Fruit fly (Drosophila melanogaster) whole organism, embryonic: ENCODE measurements around the gene His3.3A.

Source experiments
- ATbp ChIP-seq: fragments of 200-800 bp; sonication (Bioruptor generic); optimal IDR thresholded peaks from 2 replicates; lab custom pipeline; 2017; ENCODE audit warnings: missing biosample characterization, mild to moderate bottlenecking, missing genetic modification characterization, missing genetic modification reagents
- C15 ChIP-seq: fragments of 200-800 bp; sonication (Bioruptor generic); IDR thresholded peaks from 3 replicates; pipeline ENCODE4 v1.3.6; 2022; ENCODE audit warnings: missing biosample characterization, missing genetic modification characterization
- CG12071 ChIP-seq: fragments of 200-800 bp; sonication (Bioruptor generic); optimal IDR thresholded peaks from 3 replicates; lab custom pipeline; 2018; ENCODE audit warnings: missing biosample characterization, mild to moderate bottlenecking, missing genetic modification characterization
- CG13775 ChIP-seq: fragments of 200-800 bp; sonication (Bioruptor generic); optimal IDR thresholded peaks from 3 replicates; lab custom pipeline; 2017; ENCODE audit warnings: missing biosample characterization, mild to moderate bottlenecking, missing genetic modification characterization
- CG14014 ChIP-seq: fragments of 200-800 bp; sonication (Bioruptor generic); IDR thresholded peaks from 2 replicates; pipeline ENCODE4 v1.3.6; 2022; ENCODE audit warnings: missing biosample characterization, missing genetic modification characterization
- CG14050 ChIP-seq: fragments of 200-800 bp; sonication (Bioruptor generic); IDR thresholded peaks from 3 replicates; pipeline ENCODE4 v1.3.6; 2022; ENCODE audit warnings: missing biosample characterization, missing genetic modification characterization
- CG15011 ChIP-seq: fragments of 200-800 bp; sonication (Bioruptor generic); optimal IDR thresholded peaks from 3 replicates; lab custom pipeline; 2018; ENCODE audit warnings: missing biosample characterization, mild to moderate bottlenecking, missing genetic modification characterization
- CG16779 ChIP-seq: fragments of 200-800 bp; sonication (Bioruptor generic); IDR thresholded peaks from 2 replicates; pipeline ENCODE4 v1.3.6; 2022; ENCODE audit warnings: missing biosample characterization, missing genetic modification characterization
- CG3065 ChIP-seq: fragments of 200-800 bp; sonication (Bioruptor generic); optimal IDR thresholded peaks from 2 replicates; lab custom pipeline; 2016; ENCODE audit warnings: missing biosample characterization, missing genetic modification characterization
- CG31224 ChIP-seq: fragments of 200-800 bp; sonication (Bioruptor generic); IDR thresholded peaks from 2 replicates; pipeline ENCODE4 v1.3.6; 2022; ENCODE audit warnings: missing biosample characterization, missing genetic modification characterization
- CG3281 ChIP-seq: fragments of 200-800 bp; sonication (Bioruptor generic); optimal IDR thresholded peaks from 3 replicates; lab custom pipeline; 2017; ENCODE audit warnings: missing biosample characterization, mild to moderate bottlenecking, missing genetic modification characterization
- CG34224 ChIP-seq: fragments of 200-800 bp; sonication (Bioruptor generic); IDR thresholded peaks from 3 replicates; pipeline ENCODE4 v1.3.6; 2022; ENCODE audit warnings: missing biosample characterization, missing genetic modification characterization; ENCODE audit not compliant: partially characterized antibody
- CG34376 ChIP-seq: fragments of 200-800 bp; sonication (Bioruptor generic); optimal IDR thresholded peaks from 2 replicates; lab custom pipeline; 2018; ENCODE audit warnings: missing biosample characterization, mild to moderate bottlenecking, missing genetic modification characterization
- CG3847 ChIP-seq: fragments of 200-800 bp; sonication (Bioruptor generic); IDR thresholded peaks from 2 replicates; pipeline ENCODE4 v1.3.6; 2022; ENCODE audit warnings: missing biosample characterization, missing genetic modification characterization
- CG43689 ChIP-seq: fragments of 200-800 bp; sonication (Bioruptor generic); IDR thresholded peaks from 2 replicates; pipeline ENCODE4 v1.3.6; 2022; ENCODE audit warnings: missing biosample characterization, missing genetic modification characterization
- CG5953 ChIP-seq: fragments of 200-800 bp; sonication (Bioruptor generic); IDR thresholded peaks from 2 replicates; pipeline ENCODE4 v1.3.6; 2022; ENCODE audit warnings: missing biosample characterization, missing genetic modification characterization
- CG7556 ChIP-seq: fragments of 200-800 bp; sonication (Bioruptor generic); optimal IDR thresholded peaks from 2 replicates; lab custom pipeline; 2017; ENCODE audit warnings: missing biosample characterization, mild to moderate bottlenecking, missing genetic modification characterization
- D ChIP-seq, 2 experiments: fragments of 200-800 bp in 1 of 2; fragments of >200 bp in 1 of 2; sonication (Bioruptor generic) in 1 of 2; optimal IDR thresholded peaks; 2 replicates in 1 of 2; 3 replicates in 1 of 2; lab custom pipeline; 2017; ENCODE audit warnings: mild to moderate bottlenecking in 1 of 2, missing biosample characterization in 1 of 2, missing genetic modification characterization in 1 of 2, missing genetic modification reagents in 1 of 2
- Dip2 ChIP-seq: fragments of 200-800 bp; sonication (Bioruptor generic); IDR thresholded peaks from 2 replicates; pipeline ENCODE4 v1.3.6; 2022; ENCODE audit warnings: missing biosample characterization, missing genetic modification characterization
- E2f2 ChIP-seq: fragments of 200-800 bp; sonication (Bioruptor generic); IDR thresholded peaks from 2 replicates; pipeline ENCODE4 v1.3.6; 2022; ENCODE audit warnings: missing biosample characterization, missing genetic modification characterization
- Fer1 ChIP-seq: fragments of 200-800 bp; sonication (Bioruptor generic); optimal IDR thresholded peaks from 2 replicates; lab custom pipeline; 2017; ENCODE audit warnings: missing biosample characterization, mild to moderate bottlenecking, missing genetic modification characterization
- Gug ChIP-seq: fragments of 200-800 bp; sonication (Bioruptor generic); IDR thresholded peaks from 4 replicates; pipeline ENCODE4 v1.3.6; 2022; ENCODE audit warnings: missing biosample characterization, missing genetic modification characterization
- Hr3 ChIP-seq: fragments of 200-800 bp; sonication (Bioruptor generic); optimal IDR thresholded peaks from 3 replicates; lab custom pipeline; 2016; ENCODE audit warnings: missing biosample characterization, missing genetic modification characterization
- Meics ChIP-seq: fragments of 200-800 bp; sonication (Bioruptor generic); optimal IDR thresholded peaks from 2 replicates; lab custom pipeline; 2017; ENCODE audit warnings: missing biosample characterization, mild to moderate bottlenecking, missing genetic modification characterization
- Myb ChIP-seq: fragments of 200-800 bp; sonication (Bioruptor generic); optimal IDR thresholded peaks from 2 replicates; lab custom pipeline; 2016; ENCODE audit warnings: missing biosample characterization, missing genetic modification characterization
- Sin3A ChIP-seq: fragments of >200 bp; optimal IDR thresholded peaks from 2 replicates; lab custom pipeline; 2018
- TFAM ChIP-seq: fragments of 200-800 bp; sonication (Bioruptor generic); optimal IDR thresholded peaks from 2 replicates; lab custom pipeline; 2017; ENCODE audit warnings: missing biosample characterization, missing genetic modification characterization, inconsistent platforms
- croc ChIP-seq: fragments of 200-800 bp; sonication (Bioruptor generic); conservative IDR thresholded peaks from 3 replicates; pipeline ENCODE4 v1.3.6; 2022; ENCODE audit warnings: missing biosample characterization, missing genetic modification characterization
- dan ChIP-seq: fragments of 200-800 bp; sonication (Bioruptor generic); IDR thresholded peaks from 2 replicates; pipeline ENCODE4 v1.3.6; 2022; ENCODE audit warnings: missing biosample characterization, missing genetic modification characterization
- emc ChIP-seq: fragments of 200-800 bp; sonication (Bioruptor generic); optimal IDR thresholded peaks from 2 replicates; lab custom pipeline; 2016; ENCODE audit warnings: missing biosample characterization, missing genetic modification characterization
- exex ChIP-seq: fragments of 200-800 bp; sonication (Bioruptor generic); optimal IDR thresholded peaks from 4 replicates; lab custom pipeline; 2018; ENCODE audit warnings: missing biosample characterization, mild to moderate bottlenecking, missing genetic modification characterization, moderate library complexity
- gsb ChIP-seq: fragments of 200-800 bp; sonication (Bioruptor generic); IDR thresholded peaks from 2 replicates; pipeline ENCODE4 v1.3.6; 2022; ENCODE audit warnings: missing biosample characterization, missing genetic modification characterization
- gt ChIP-seq: fragments of 200-800 bp; sonication (Bioruptor generic); IDR thresholded peaks from 2 replicates; pipeline ENCODE4 v1.3.6; 2022; ENCODE audit warnings: missing biosample characterization, missing genetic modification characterization
- hb ChIP-seq: fragments of 200-800 bp; sonication (Bioruptor generic); IDR thresholded peaks from 3 replicates; pipeline ENCODE4 v1.3.6; 2022; ENCODE audit warnings: missing biosample characterization, missing genetic modification characterization; ENCODE audit not compliant: partially characterized antibody
- ind ChIP-seq: fragments of 200-800 bp; sonication (Bioruptor generic); optimal IDR thresholded peaks from 3 replicates; lab custom pipeline; 2016; ENCODE audit warnings: missing biosample characterization, missing genetic modification characterization
- klu ChIP-seq: fragments of 200-800 bp; sonication (Bioruptor generic); IDR thresholded peaks from 2 replicates; pipeline ENCODE4 v1.3.6; 2022; ENCODE audit warnings: missing biosample characterization, missing genetic modification characterization
- lbe ChIP-seq: fragments of 200-800 bp; sonication (Bioruptor generic); optimal IDR thresholded peaks from 2 replicates; lab custom pipeline; 2016; ENCODE audit warnings: missing biosample characterization, mild to moderate bottlenecking, missing genetic modification characterization
- nerfin-2 ChIP-seq: fragments of 200-800 bp; sonication (Bioruptor generic); IDR thresholded peaks from 2 replicates; pipeline ENCODE4 v1.3.6; 2022; ENCODE audit warnings: missing biosample characterization, missing genetic modification characterization; ENCODE audit not compliant: partially characterized antibody
- pb ChIP-seq: fragments of 200-800 bp; sonication (Bioruptor generic); optimal IDR thresholded peaks from 3 replicates; lab custom pipeline; 2016; ENCODE audit warnings: missing biosample characterization, missing genetic modification characterization
- phol ChIP-seq: fragments of 200-800 bp; sonication (Bioruptor generic); optimal IDR thresholded peaks from 3 replicates; lab custom pipeline; 2018; ENCODE audit warnings: missing biosample characterization, mild to moderate bottlenecking, missing genetic modification characterization, moderate library complexity
- prd ChIP-seq, 3 experiments: fragments of >200 bp in 2 of 3; fragments of 200-800 bp in 1 of 3; sonication (Bioruptor generic) in 1 of 3; optimal IDR thresholded peaks in 2 of 3; IDR thresholded peaks in 1 of 3; 2 replicates in 2 of 3; 3 replicates in 1 of 3; pipeline versions ENCODE4 v1.3.6 to Lab custom; 2017 to 2022; ENCODE audit warnings: missing biosample characterization in 1 of 3, missing genetic modification characterization in 1 of 3
- repo ChIP-seq: fragments of 200-800 bp; sonication (Bioruptor generic); optimal IDR thresholded peaks from 2 replicates; lab custom pipeline; 2016; ENCODE audit warnings: missing biosample characterization, missing genetic modification characterization
- rib ChIP-seq: fragments of 200-800 bp; sonication (Bioruptor generic); IDR thresholded peaks from 2 replicates; pipeline ENCODE4 v1.3.6; 2022; ENCODE audit warnings: missing biosample characterization, missing genetic modification characterization
- run ChIP-seq: fragments of 200-800 bp; sonication (Bioruptor generic); optimal IDR thresholded peaks from 3 replicates; lab custom pipeline; 2018; ENCODE audit warnings: missing biosample characterization, mild to moderate bottlenecking, missing genetic modification characterization
- sc ChIP-seq, 3 experiments: fragments of >200 bp in 2 of 3; fragments of 200-800 bp in 1 of 3; sonication (Bioruptor generic) in 1 of 3; optimal IDR thresholded peaks; 2 replicates in 2 of 3; 3 replicates in 1 of 3; lab custom pipeline; 2017; ENCODE audit warnings: mild to moderate bottlenecking in 1 of 3, missing biosample characterization in 1 of 3, missing genetic modification characterization in 1 of 3, missing genetic modification reagents in 1 of 3
- sens ChIP-seq: fragments of 200-800 bp; sonication (Bioruptor generic); peaks from one replicate; lab custom pipeline; 2016; ENCODE audit warnings: missing biosample characterization, missing genetic modification characterization
- sens-2 ChIP-seq: fragments of 200-800 bp; sonication (Bioruptor generic); IDR thresholded peaks from 2 replicates; pipeline ENCODE4 v1.3.6; 2022; ENCODE audit warnings: missing biosample characterization, missing genetic modification characterization
- slbo ChIP-seq: fragments of 200-800 bp; sonication (Bioruptor generic); IDR thresholded peaks from 2 replicates; pipeline ENCODE4 v1.3.6; 2022; ENCODE audit warnings: missing biosample characterization, missing genetic modification characterization
- stwl ChIP-seq: fragments of 200-800 bp; sonication (Bioruptor generic); optimal IDR thresholded peaks from 3 replicates; lab custom pipeline; 2018; ENCODE audit warnings: missing biosample characterization, mild to moderate bottlenecking, missing genetic modification characterization, moderate library complexity
- twi ChIP-seq: fragments of 200-800 bp; optimal IDR thresholded peaks from 2 replicates; lab custom pipeline; 2019; ENCODE audit warnings: missing biosample characterization, mild to moderate bottlenecking, missing genetic modification characterization, moderate library complexity

His3.3A gene

dm6 chr2L:5043495-5044146, 11.2 kb upstream of the His3.3A start (continued):
- peak; percentile 37 for TF ChIP-seq ATbp (GFP tag; lab: Kevin White, UChicago)
- TF ChIP-seq CG34376 (GFP tag; lab: Kevin White, UChicago) = no peak
- TF ChIP-seq CG34224 (GFP tag; lab: Robert Waterston, UW) = no peak
- TF ChIP-seq CG12071 (GFP tag; lab: Kevin White, UChicago) = no peak
- no peak for TF ChIP-seq CG16779
- TF ChIP-seq sens (GFP tag; lab: Kevin White, UChicago) = peak; percentile 47
- TF ChIP-seq lbe (GFP tag; lab: Kevin White, UChicago) = peak; percentile 43
- TF ChIP-seq CG43689 (GFP tag; lab: Robert Waterston, UW) = no peak
- TF ChIP-seq CG3281 (GFP tag; lab: Kevin White, UChicago) = peak; percentile 40
- TF ChIP-seq emc (GFP tag; lab: Kevin White, UChicago) = no peak
- no peak for TF ChIP-seq exex (tag; lab: Kevin White, UChicago)
- no peak for TF ChIP-seq repo (GFP tag; lab: Kevin White, UChicago)
- peak; percentile 50 for TF ChIP-seq gsb (GFP tag; lab: Robert Waterston, UW)
- TF ChIP-seq twi (tag; lab: Kevin White, UChicago) = no peak
- no peak for TF ChIP-seq sc (optimal IDR thresholded peaks at IDR 0.05; lab: Kevin White, UChicago)
- no peak for TF ChIP-seq sc (GFP tag; optimal IDR thresholded peaks at IDR 0.05; lab: Kevin White, UChicago)
- TF ChIP-seq Myb (GFP tag; lab: Kevin White, UChicago) = no peak
- TF ChIP-seq croc (GFP tag; lab: Robert Waterston, UW) = no peak
- no peak for TF ChIP-seq Sin3A (lab: Kevin White, UChicago)
- TF ChIP-seq run (tag; lab: Kevin White, UChicago) = no peak
- TF ChIP-seq hb (GFP tag; lab: Robert Waterston, UW) = no peak
- no peak for TF ChIP-seq CG15011 (GFP tag; lab: Kevin White, UChicago)
- peak; percentile 63 for TF ChIP-seq ind (GFP tag; lab: Kevin White, UChicago)
- peak; percentile 34 for TF ChIP-seq phol (tag; lab: Kevin White, UChicago)
- peak; percentile 4 for TF ChIP-seq CG7556 (GFP tag; lab: Kevin White, UChicago)
- TF ChIP-seq rib (GFP tag; lab: Robert Waterston, UW) = peak; percentile 50; the same call in 1 of the 2 replicates
- no peak for TF ChIP-seq nerfin-2
- no peak for TF ChIP-seq dan (GFP tag; lab: Robert Waterston, UW)
- peak; percentile 50; the same call in 2 of the 3 replicates for TF ChIP-seq CG14050 (GFP tag; lab: Robert Waterston, UW)
- no peak for TF ChIP-seq pb (GFP tag; lab: Kevin White, UChicago)
- no peak for TF ChIP-seq sens-2 (GFP tag; lab: Robert Waterston, UW)
- TF ChIP-seq gt (GFP tag; lab: Robert Waterston, UW) = no peak
- no peak for TF ChIP-seq prd (optimal IDR thresholded peaks at IDR 0.05; lab: Kevin White, UChicago)
- TF ChIP-seq prd (GFP tag; IDR thresholded peaks at IDR 0.05; lab: Robert Waterston, UW) = no peak
- TF ChIP-seq CG3847 (GFP tag; lab: Robert Waterston, UW) = no peak
- no peak for TF ChIP-seq CG14014
- TF ChIP-seq CG31224 (GFP tag; lab: Robert Waterston, UW) = 0 out of 2 replicates have a peak, but pooled peaks have one; percentile 12
- TF ChIP-seq Hr3 (GFP tag; lab: Kevin White, UChicago) = peak; percentile 64
- TF ChIP-seq Dip2 = no peak
- TF ChIP-seq Meics (GFP tag; lab: Kevin White, UChicago) = peak; percentile 50
- TF ChIP-seq CG13775 (GFP tag; lab: Kevin White, UChicago) = peak; percentile 46
- no peak for TF ChIP-seq stwl (tag; lab: Kevin White, UChicago)
- TF ChIP-seq D (optimal IDR thresholded peaks at IDR 0.05; lab: Kevin White, UChicago) = no peak
- TF ChIP-seq D (GFP tag; optimal IDR thresholded peaks at IDR 0.05; lab: Kevin White, UChicago) = peak; percentile 46
- TF ChIP-seq Gug (GFP tag; lab: Robert Waterston, UW) = peak; percentile 70
- TF ChIP-seq CG3065 (GFP tag; lab: Kevin White, UChicago) = no peak
- TF ChIP-seq E2f2 (GFP tag; lab: Robert Waterston, UW) = no peak
- TF ChIP-seq klu (GFP tag; lab: Robert Waterston, UW) = no peak
- no peak for TF ChIP-seq TFAM (GFP tag; lab: Kevin White, UChicago)
- TF ChIP-seq CG5953 (GFP tag; lab: Robert Waterston, UW) = no peak
- peak; percentile 78 for TF ChIP-seq slbo (GFP tag; lab: Robert Waterston, UW)
- peak; percentile 17 for TF ChIP-seq Fer1 (GFP tag; lab: Kevin White, UChicago)
- no peak for TF ChIP-seq C15 (GFP tag; lab: Robert Waterston, UW)
